Worm (Caenorhabditis elegans) whole organism, mixed stage, embryonic: ENCODE measurements around the gene rps-22.

Source experiments
- M03D4.4 ChIP-seq: sonication (generic microtip); optimal IDR thresholded peaks from 2 replicates; lab custom pipeline; 2017; ENCODE audit warnings: mild to moderate bottlenecking, missing genetic modification characterization, missing compliant biosample characterization
- bed-3 ChIP-seq: fragments of 200-800 bp; sonication (Bioruptor generic); optimal IDR thresholded peaks from 3 replicates; lab custom pipeline; 2018; ENCODE audit warnings: mild to moderate bottlenecking, missing genetic modification characterization, moderate library complexity, missing compliant biosample characterization
- blmp-1 ChIP-seq: fragments of 150-350 bp; optimal IDR thresholded peaks from 2 replicates; lab custom pipeline; 2014; ENCODE audit warnings: missing biosample characterization, missing genetic modification characterization
- ceh-39 ChIP-seq: fragments of 150-350 bp; optimal IDR thresholded peaks from 2 replicates; lab custom pipeline; 2014; ENCODE audit warnings: missing biosample characterization, missing genetic modification characterization
- ceh-43 ChIP-seq: fragments of 200-800 bp; sonication (Bioruptor generic); optimal IDR thresholded peaks from 2 replicates; lab custom pipeline; 2018; ENCODE audit warnings: mild to moderate bottlenecking, missing genetic modification characterization, moderate library complexity, missing compliant biosample characterization
- ceh-83 ChIP-seq: fragments of 200-800 bp; sonication (Bioruptor generic); optimal IDR thresholded peaks from 2 replicates; lab custom pipeline; 2018; ENCODE audit warnings: mild to moderate bottlenecking, missing genetic modification characterization, missing compliant biosample characterization
- ces-1 ChIP-seq: fragments of 150-350 bp; optimal IDR thresholded peaks from 2 replicates; lab custom pipeline; 2014; ENCODE audit warnings: missing biosample characterization, missing genetic modification reagents, missing genetic modification characterization
- cnd-1 ChIP-seq: fragments of 200-800 bp; sonication (Bioruptor generic); optimal IDR thresholded peaks from 2 replicates; lab custom pipeline; 2018; ENCODE audit warnings: mild to moderate bottlenecking, missing genetic modification characterization, missing compliant biosample characterization
- drap-1 ChIP-seq: fragments of 200-800 bp; sonication (Bioruptor generic); optimal IDR thresholded peaks from 3 replicates; lab custom pipeline; 2018; ENCODE audit warnings: mild to moderate bottlenecking, missing genetic modification characterization, missing compliant biosample characterization
- elt-1 ChIP-seq: sonication (generic microtip); optimal IDR thresholded peaks from 2 replicates; lab custom pipeline; 2017; ENCODE audit warnings: missing genetic modification characterization, mild to moderate bottlenecking, missing compliant biosample characterization, antibody characterized with exemption, moderate library complexity, borderline replicate concordance; ENCODE audit not compliant: insufficient read depth
- elt-3 ChIP-seq: fragments of 150-350 bp; optimal IDR thresholded peaks from 2 replicates; lab custom pipeline; 2014; ENCODE audit warnings: missing biosample characterization, missing genetic modification characterization
- flh-1 ChIP-seq: fragments of 200-800 bp; sonication (Bioruptor generic); optimal IDR thresholded peaks from 2 replicates; lab custom pipeline; 2018; ENCODE audit warnings: mild to moderate bottlenecking, missing genetic modification characterization, moderate library complexity, missing compliant biosample characterization
- ham-2 ChIP-seq: fragments of 200-800 bp; sonication (Bioruptor generic); optimal IDR thresholded peaks from 2 replicates; lab custom pipeline; 2018; ENCODE audit warnings: mild to moderate bottlenecking, missing genetic modification characterization, missing compliant biosample characterization
- hlh-1 ChIP-seq: fragments of 150-350 bp; optimal IDR thresholded peaks from 2 replicates; lab custom pipeline; 2014; ENCODE audit warnings: missing biosample characterization, missing genetic modification reagents, missing genetic modification characterization
- lin-13 ChIP-seq: fragments of 150-350 bp; optimal IDR thresholded peaks from 2 replicates; lab custom pipeline; 2014; ENCODE audit warnings: missing biosample characterization, missing genetic modification characterization
- lin-32 ChIP-seq: fragments of 200-800 bp; sonication (Bioruptor generic); optimal IDR thresholded peaks from 2 replicates; lab custom pipeline; 2018; ENCODE audit warnings: mild to moderate bottlenecking, missing genetic modification characterization, missing compliant biosample characterization
- lsy-2 ChIP-seq: fragments of 150-350 bp; optimal IDR thresholded peaks from 2 replicates; lab custom pipeline; 2014; ENCODE audit warnings: missing biosample characterization, missing genetic modification characterization
- mab-5 ChIP-seq: fragments of 150-350 bp; optimal IDR thresholded peaks from 2 replicates; lab custom pipeline; 2014; ENCODE audit warnings: missing biosample characterization, missing genetic modification characterization
- mep-1 ChIP-seq: fragments of 150-350 bp; optimal IDR thresholded peaks from 2 replicates; lab custom pipeline; 2017; ENCODE audit warnings: missing biosample characterization, missing genetic modification reagents, missing genetic modification characterization, inconsistent platforms
- mls-2 ChIP-seq: sonication (generic microtip); optimal IDR thresholded peaks from 2 replicates; lab custom pipeline; 2016; ENCODE audit warnings: mild to moderate bottlenecking, missing genetic modification characterization, moderate library complexity, missing compliant biosample characterization
- nhr-12 ChIP-seq: fragments of 150-350 bp; optimal IDR thresholded peaks from 2 replicates; lab custom pipeline; 2014; ENCODE audit warnings: missing biosample characterization, missing genetic modification characterization
- nhr-2 ChIP-seq: fragments of 150-350 bp; optimal IDR thresholded peaks from 2 replicates; lab custom pipeline; 2014; ENCODE audit warnings: missing biosample characterization, missing genetic modification characterization
- nhr-237 ChIP-seq: fragments of 150-350 bp; optimal IDR thresholded peaks from 2 replicates; lab custom pipeline; 2014; ENCODE audit warnings: missing biosample characterization, missing genetic modification characterization
- nhr-28 ChIP-seq: fragments of 150-350 bp; optimal IDR thresholded peaks from 2 replicates; lab custom pipeline; 2014; ENCODE audit warnings: missing biosample characterization, missing genetic modification characterization
- nhr-76 ChIP-seq: sonication (generic microtip); optimal IDR thresholded peaks from 2 replicates; lab custom pipeline; 2017; ENCODE audit warnings: missing biosample characterization, missing genetic modification characterization
- pha-4 ChIP-seq: fragments of 150-350 bp; optimal IDR thresholded peaks from 2 replicates; lab custom pipeline; 2018; ENCODE audit warnings: missing biosample characterization, missing genetic modification reagents, missing genetic modification characterization
- sem-2 ChIP-seq: fragments of 200-800 bp; sonication (Bioruptor generic); optimal IDR thresholded peaks from 2 replicates; lab custom pipeline; 2018; ENCODE audit warnings: mild to moderate bottlenecking, missing genetic modification characterization, missing compliant biosample characterization
- snpc-4 ChIP-seq: fragments of 150-350 bp; optimal IDR thresholded peaks from 2 replicates; lab custom pipeline; 2014; ENCODE audit warnings: missing biosample characterization, missing genetic modification characterization
- sptf-1 ChIP-seq: sonication (generic microtip); optimal IDR thresholded peaks from 2 replicates; lab custom pipeline; 2017; ENCODE audit warnings: mild to moderate bottlenecking, missing genetic modification characterization, moderate library complexity, missing compliant biosample characterization
- tbx-8 ChIP-seq: fragments of 200-800 bp; sonication (Bioruptor generic); optimal IDR thresholded peaks from 2 replicates; lab custom pipeline; 2018; ENCODE audit warnings: mild to moderate bottlenecking, missing genetic modification characterization, moderate library complexity, missing compliant biosample characterization
- unc-120 ChIP-seq: sonication (generic microtip); optimal IDR thresholded peaks from 2 replicates; lab custom pipeline; 2017; ENCODE audit warnings: missing genetic modification characterization, missing compliant biosample characterization; ENCODE audit not compliant: poor library complexity, severe bottlenecking
- unc-39 ChIP-seq: fragments of 150-350 bp; optimal IDR thresholded peaks from 2 replicates; lab custom pipeline; 2014; ENCODE audit warnings: missing biosample characterization, missing genetic modification characterization
- unc-62 ChIP-seq: fragments of 150-350 bp; optimal IDR thresholded peaks from 2 replicates; lab custom pipeline; 2014; ENCODE audit warnings: missing biosample characterization, missing genetic modification reagents, missing genetic modification characterization
- zip-8 ChIP-seq: fragments of 150-350 bp; optimal IDR thresholded peaks from 2 replicates; lab custom pipeline; 2014; ENCODE audit warnings: missing biosample characterization, missing genetic modification characterization
- ztf-11 ChIP-seq: fragments of 150-350 bp; optimal IDR thresholded peaks from 2 replicates; lab custom pipeline; 2014; ENCODE audit warnings: missing biosample characterization, missing genetic modification characterization

Gene rps-22

ce11 chrIII:1922516-1922915 lies 27.8 kb upstream of the rps-22 start:
- TF ChIP-seq bed-3 (no peak), ces-1 (GFP tag; lab: Kevin White, UChicago) (peak; percentile 86), hlh-1 (tag; lab: Kevin White, UChicago) (no peak)

ce11 chrIII:1923419-1924318 lies 26.7 kb upstream of the rps-22 start:
- TF ChIP-seq ceh-39 (no peak), mep-1 (peak; percentile 79), unc-120 (tag; lab: Kevin White, UChicago) (peak; percentile 94), M03D4.4 (tag; lab: Kevin White, UChicago) (peak; percentile 72), nhr-237 (tag; lab: Kevin White, UChicago) (peak; percentile 78), snpc-4 (tag; lab: Kevin White, UChicago) (no peak), elt-1 (tag; lab: Kevin White, UChicago) (no peak), nhr-76 (tag; lab: Kevin White, UChicago) (no peak), elt-3 (tag; lab: Kevin White, UChicago) (peak; percentile 30), lsy-2 (tag; lab: Kevin White, UChicago) (peak; percentile 52), drap-1 (GFP tag; lab: Kevin White, UChicago) (peak; percentile 64), nhr-2 (tag; lab: Kevin White, UChicago) (peak; percentile 47), cnd-1 (tag; lab: Kevin White, UChicago) (peak; percentile 31), zip-8 (tag; lab: Kevin White, UChicago) (no peak), sptf-1 (tag; lab: Kevin White, UChicago) (peak; percentile 89), unc-62 (peak; percentile 98), blmp-1 (tag; lab: Kevin White, UChicago) (peak; percentile 60), mls-2 (peak; percentile 83), nhr-12 (tag; lab: Kevin White, UChicago) (peak; percentile 3), ceh-83 (GFP tag; lab: Kevin White, UChicago) (peak; percentile 11), lin-13 (no peak), ces-1 (GFP tag; lab: Kevin White, UChicago) (peak; percentile 82), ham-2 (GFP tag; lab: Kevin White, UChicago) (peak; percentile 98), tbx-8 (peak; percentile 74), unc-39 (no peak), ztf-11 (tag; lab: Kevin White, UChicago) (peak; percentile 42), ceh-43 (peak; percentile 29), nhr-28 (no peak), bed-3 (peak; percentile 42), pha-4 (tag; lab: Kevin White, UChicago) (peak; percentile 91), sem-2 (GFP tag; lab: Kevin White, UChicago) (no peak), hlh-1 (tag; lab: Kevin White, UChicago) (peak; percentile 94), flh-1 (no peak), mab-5 (peak; percentile 42)

- peak; percentile 62 for TF ChIP-seq ceh-43
- peak; percentile 93 for TF ChIP-seq unc-120 (tag; lab: Kevin White, UChicago)
- peak; percentile 86 for TF ChIP-seq sptf-1 (tag; lab: Kevin White, UChicago)
- peak; percentile 95 for TF ChIP-seq nhr-237 (tag; lab: Kevin White, UChicago)
- TF ChIP-seq M03D4.4 (tag; lab: Kevin White, UChicago): peak; percentile 84
- TF ChIP-seq lsy-2 (tag; lab: Kevin White, UChicago): peak; percentile 78
- peak; percentile 6 for TF ChIP-seq ceh-83 (GFP tag; lab: Kevin White, UChicago)
- no peak for TF ChIP-seq zip-8 (tag; lab: Kevin White, UChicago)
- TF ChIP-seq ham-2 (GFP tag; lab: Kevin White, UChicago): peak; percentile 82
- peak; percentile 32 for TF ChIP-seq nhr-28
- TF ChIP-seq blmp-1 (tag; lab: Kevin White, UChicago): peak; percentile 85
- TF ChIP-seq ceh-39: peak; percentile 25
- peak; percentile 90 for TF ChIP-seq mep-1
- no peak for TF ChIP-seq tbx-8
- peak; percentile 72 for TF ChIP-seq drap-1 (GFP tag; lab: Kevin White, UChicago)
- TF ChIP-seq elt-3 (tag; lab: Kevin White, UChicago): peak; percentile 73
- no peak for TF ChIP-seq nhr-12 (tag; lab: Kevin White, UChicago)
- peak; percentile 94 for TF ChIP-seq pha-4 (tag; lab: Kevin White, UChicago)
- no peak for TF ChIP-seq nhr-76 (tag; lab: Kevin White, UChicago)
- TF ChIP-seq unc-62: peak; percentile 98
- peak; percentile 94 for TF ChIP-seq hlh-1 (tag; lab: Kevin White, UChicago)
- no peak for TF ChIP-seq cnd-1 (tag; lab: Kevin White, UChicago)
- no peak for TF ChIP-seq unc-39
- TF ChIP-seq mls-2: peak; percentile 65
- peak; percentile 53 for TF ChIP-seq lin-13
- peak; percentile 51 for TF ChIP-seq mab-5
- peak; percentile 58 for TF ChIP-seq elt-1 (tag; lab: Kevin White, UChicago)
- TF ChIP-seq nhr-2 (tag; lab: Kevin White, UChicago): peak; percentile 64
- no peak for TF ChIP-seq flh-1
- no peak for TF ChIP-seq sem-2 (GFP tag; lab: Kevin White, UChicago)
- peak; percentile 91 for TF ChIP-seq ces-1 (GFP tag; lab: Kevin White, UChicago)
- TF ChIP-seq lin-32: no peak
- TF ChIP-seq ztf-11 (tag; lab: Kevin White, UChicago): peak; percentile 68
- no peak for TF ChIP-seq snpc-4 (tag; lab: Kevin White, UChicago)
- no peak for TF ChIP-seq bed-3
Observed at ce11 chrIII:1925048-1925537, 25.2 kb upstream of the rps-22 start.
